Fruit fly (Drosophila melanogaster): ENCODE measurements around the gene Prx6a.

DNA sequence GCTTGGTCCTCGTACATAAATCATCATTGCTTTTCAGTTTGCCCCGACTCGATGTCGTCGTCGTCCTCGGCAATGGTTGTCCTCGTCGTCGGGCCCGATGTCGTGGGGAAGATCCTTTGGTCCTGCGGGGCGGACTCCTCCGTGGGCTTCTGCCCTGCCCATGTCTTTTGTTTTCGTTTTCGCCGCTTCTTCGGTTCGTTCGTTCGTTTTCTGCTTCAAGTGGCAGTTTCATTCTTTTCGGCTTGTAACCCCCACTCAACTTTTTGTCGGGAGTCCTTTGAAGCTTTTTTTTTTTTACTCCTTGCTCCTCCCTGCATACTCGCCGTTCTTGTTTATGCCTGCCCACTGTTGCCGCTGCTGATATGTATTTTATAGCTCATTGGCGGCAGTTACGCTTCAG lies 25.6 kb upstream of the Prx6a start:
- no peak for TF ChIP-seq kay (GFP tag; ENCODE audit: borderline replicate concordance)
- TF ChIP-seq ovo (GFP tag; optimal IDR thresholded peaks at IDR 0.05) = no peak
- no peak for TF ChIP-seq Mnt (GFP tag; optimal IDR thresholded peaks at IDR 0.05)
- no peak for TF ChIP-seq cnc (optimal IDR thresholded peaks at IDR 0.05)
- no peak for TF ChIP-seq CG12768 (GFP tag; optimal IDR thresholded peaks at IDR 0.05)
- TF ChIP-seq Clk (GFP tag; optimal IDR thresholded peaks at IDR 0.05) = no peak
- no peak for TF ChIP-seq CG33017 (tag; optimal IDR thresholded peaks at IDR 0.05)
- TF ChIP-seq tj (GFP tag; optimal IDR thresholded peaks at IDR 0.05) = no peak
